Worm (Caenorhabditis elegans) whole organism, early embryonic: Measurements from ENCODE around the gene mam-4.

ENCODE experiments used
- B0310.2 ChIP-seq: sonication (generic microtip); optimal IDR thresholded peaks from 2 replicates; lab custom pipeline; 2016; ENCODE audit warnings: mild to moderate bottlenecking, missing genetic modification characterization, missing compliant biosample characterization
- ama-1 ChIP-seq: fragments of 150-350 bp; optimal IDR thresholded peaks from 2 replicates; lab custom pipeline; 2014
- flt-1 ChIP-seq: fragments of 200-800 bp; sonication (Bioruptor generic); IDR thresholded peaks from 2 replicates; pipeline ENCODE4 v1.3.6; 2022; ENCODE audit warnings: missing genetic modification characterization, missing compliant biosample characterization
- hmbx-1 ChIP-seq: sonication (generic microtip); optimal IDR thresholded peaks from 2 replicates; lab custom pipeline; 2016; ENCODE audit warnings: mild to moderate bottlenecking, missing genetic modification characterization, missing compliant biosample characterization
- hnd-1 ChIP-seq: sonication (generic microtip); optimal IDR thresholded peaks from 2 replicates; lab custom pipeline; 2016; ENCODE audit warnings: missing genetic modification characterization, missing compliant biosample characterization
- tbx-37 ChIP-seq: fragments of 200-800 bp; sonication (Bioruptor generic); conservative IDR thresholded peaks from 2 replicates; pipeline ENCODE4 v1.3.6; 2022; ENCODE audit warnings: missing genetic modification reagents, missing genetic modification characterization, missing compliant biosample characterization

- TF ChIP-seq tbx-37 (GFP tag; lab: Robert Waterston, UW): no peak
- TF ChIP-seq hmbx-1: no peak
- TF ChIP-seq B0310.2 (tag; lab: Kevin White, UChicago): no peak
- TF ChIP-seq ama-1: no peak
- no peak for TF ChIP-seq flt-1 (GFP tag; lab: Robert Waterston, UW)
- TF ChIP-seq hnd-1: no peak
Observed at ce11 chrV:11201826-11202565, 46.0 kb upstream of the mam-4 start, which contains the start of gene K10D6.4.
